Worm (Caenorhabditis elegans) whole organism, L2 larva: ENCODE results near the gene C03H5.4.

Source experiments
- Y55F3AM.14 ChIP-seq: fragments of 200-800 bp; sonication (Bioruptor generic); optimal IDR thresholded peaks from 2 replicates; lab custom pipeline; 2018; ENCODE audit warnings: mild to moderate bottlenecking, missing genetic modification characterization, missing compliant biosample characterization
- ZK546.5 ChIP-seq: sonication (generic microtip); optimal IDR thresholded peaks from 2 replicates; lab custom pipeline; 2017; ENCODE audit warnings: missing biosample characterization, missing genetic modification characterization
- aly-2 ChIP-seq: fragments of 150-350 bp; optimal IDR thresholded peaks from 2 replicates; lab custom pipeline; 2014; ENCODE audit warnings: missing biosample characterization, missing genetic modification characterization
- sma-3 ChIP-seq: sonication (generic microtip); optimal IDR thresholded peaks from 2 replicates; lab custom pipeline; 2016; ENCODE audit warnings: missing genetic modification reagents, missing genetic modification characterization, missing compliant biosample characterization
- unc-62 ChIP-seq: fragments of 150-350 bp; optimal IDR thresholded peaks from 2 replicates; lab custom pipeline; 2014; ENCODE audit warnings: missing biosample characterization, missing genetic modification reagents, missing genetic modification characterization
- ztf-11 ChIP-seq: sonication (generic microtip); optimal IDR thresholded peaks from 2 replicates; lab custom pipeline; 2017; ENCODE audit warnings: missing biosample characterization, missing genetic modification characterization

- TF ChIP-seq ztf-11 (tag; lab: Kevin White, UChicago) (no peak), unc-62 (GFP tag; lab: Kevin White, UChicago) (no peak), Y55F3AM.14 (GFP tag; lab: Kevin White, UChicago) (no peak), ZK546.5 (tag; lab: Kevin White, UChicago) (no peak), aly-2 (tag; lab: Kevin White, UChicago) (no peak), sma-3 (GFP tag; lab: Kevin White, UChicago) (no peak)
Observed at ce11 chrII:367455-367854, 7.6 kb upstream of the C03H5.4 start, which contains the start of gene ptr-3.
